Worm (Caenorhabditis elegans) whole organism, young adult: ENCODE data around the gene F40G9.12.

Source experiments
- ama-1 ChIP-seq, 3 experiments: fragments of 150-350 bp in 1 of 3; sonication (generic microtip) in 2 of 3; optimal IDR thresholded peaks; 2 replicates each; lab custom pipeline; 2014 to 2018; ENCODE audit warnings: missing biosample characterization in 2 of 3, missing genetic modification characterization in 2 of 3, missing genetic modification reagents in 2 of 3
- bed-1 ChIP-seq: fragments of 200-800 bp; sonication (Bioruptor generic); IDR thresholded peaks from 2 replicates; pipeline ENCODE4 v1.3.6; 2022; ENCODE audit warnings: missing genetic modification reagents, missing genetic modification characterization, missing compliant biosample characterization
- ceh-27 ChIP-seq: fragments of 200-800 bp; sonication (Bioruptor generic); optimal IDR thresholded peaks from 2 replicates; lab custom pipeline; 2018; ENCODE audit warnings: mild to moderate bottlenecking, missing genetic modification characterization, moderate library complexity, missing compliant biosample characterization
- die-1 ChIP-seq: sonication (generic microtip); optimal IDR thresholded peaks from 2 replicates; lab custom pipeline; 2016; ENCODE audit warnings: missing genotype, mild to moderate bottlenecking, missing genetic modification characterization, missing compliant biosample characterization
- hmg-1.2 ChIP-seq: fragments of 200-800 bp; sonication (Bioruptor generic); IDR thresholded peaks from 2 replicates; pipeline ENCODE4 v1.3.6; 2022; ENCODE audit warnings: missing genetic modification reagents, missing genetic modification characterization, missing compliant biosample characterization
- madf-6 ChIP-seq: fragments of 200-800 bp; sonication (Bioruptor generic); IDR thresholded peaks from 2 replicates; pipeline ENCODE4 v1.3.6; 2022; ENCODE audit warnings: missing genetic modification reagents, missing genetic modification characterization, missing compliant biosample characterization
- snpc-4 ChIP-seq, 5 experiments: fragments of 150-350 bp in 1 of 5; sonication (generic microtip) in 4 of 5; optimal IDR thresholded peaks; 2 replicates each; lab custom pipeline; 2014 to 2018; ENCODE audit warnings: missing genetic modification characterization in 5 of 5, missing biosample characterization in 3 of 5, antibody characterized with exemption in 2 of 5, mild to moderate bottlenecking in 2 of 5, missing compliant biosample characterization in 2 of 5, missing genotype in 2 of 5, moderate library complexity in 2 of 5, missing genetic modification reagents in 1 of 5
- somi-1 ChIP-seq: fragments of 200-800 bp; sonication (Bioruptor generic); optimal IDR thresholded peaks from 2 replicates; lab custom pipeline; 2018; ENCODE audit warnings: mild to moderate bottlenecking, missing genetic modification characterization, missing compliant biosample characterization
- zfh-2 ChIP-seq: fragments of 200-800 bp; sonication (Bioruptor generic); conservative IDR thresholded peaks from 2 replicates; pipeline ENCODE4 v1.3.6; 2022; ENCODE audit warnings: missing genetic modification reagents, missing genetic modification characterization, missing compliant biosample characterization

ce11 chrIII:164775-165174 is 6.9 kb upstream of the F40G9.12 start, which contains the start of gene F40G9.8:
- TF ChIP-seq bed-1 (no peak), zfh-2 (GFP tag; lab: Robert Waterston, UW) (no peak), ceh-27 (GFP tag; lab: Kevin White, UChicago) (no peak), hmg-1.2 (GFP tag; lab: Robert Waterston, UW) (no peak), ama-1 (optimal IDR thresholded peaks at IDR 0.05; lab: Kevin White, UChicago) (no peak), ama-1 (GFP tag; optimal IDR thresholded peaks at IDR 0.05; lab: Kevin White, UChicago) (no peak), die-1 (tag; lab: Kevin White, UChicago) (no peak), madf-6 (GFP tag; lab: Robert Waterston, UW) (no peak), snpc-4 (GFP tag; optimal IDR thresholded peaks at IDR 0.05; lab: Kevin White, UChicago) (no peak), snpc-4 (tag; optimal IDR thresholded peaks at IDR 0.05; lab: Kevin White, UChicago) (no peak), somi-1 (GFP tag; lab: Kevin White, UChicago) (no peak)
